Worm (Caenorhabditis elegans) whole organism, L1 larva: ENCODE results near the gene F31E8.4.
A peak's percentile ranks its signal among the peaks of the same experiment; 100 is the strongest.

Experiments
- C04F5.9 ChIP-seq: sonication (generic microtip); optimal IDR thresholded peaks from 2 replicates; lab custom pipeline; 2016; ENCODE audit warnings: missing genetic modification characterization, missing compliant biosample characterization
- ama-1 ChIP-seq: fragments of 150-350 bp; optimal IDR thresholded peaks from 2 replicates; lab custom pipeline; 2014
- blmp-1 ChIP-seq: fragments of 150-350 bp; optimal IDR thresholded peaks from 2 replicates; lab custom pipeline; 2014; ENCODE audit warnings: missing biosample characterization, missing genetic modification characterization
- ceh-63 ChIP-seq: fragments of 200-800 bp; sonication (Bioruptor generic); optimal IDR thresholded peaks from 2 replicates; lab custom pipeline; 2018; ENCODE audit warnings: mild to moderate bottlenecking, missing genetic modification characterization, missing compliant biosample characterization
- dpl-1 ChIP-seq, 3 experiments: fragments of 150-350 bp in 2 of 3; sonication (generic microtip) in 1 of 3; optimal IDR thresholded peaks; 2 replicates each; lab custom pipeline; 2014 to 2017; ENCODE audit warnings: missing biosample characterization in 3 of 3, missing genetic modification characterization in 3 of 3, missing genetic modification reagents in 3 of 3
- efl-1 ChIP-seq, 4 experiments: fragments of 150-350 bp; optimal IDR thresholded peaks in 3 of 4; peaks in 1 of 4; 1 replicate in 1 of 4; 2 replicates in 3 of 4; lab custom pipeline; 2014; ENCODE audit warnings: missing biosample characterization in 2 of 4, missing genetic modification characterization in 2 of 4, missing genetic modification reagents in 2 of 4
- elt-2 ChIP-seq: sonication (generic microtip); optimal IDR thresholded peaks from 2 replicates; lab custom pipeline; 2016; ENCODE audit warnings: missing genetic modification characterization, mild to moderate bottlenecking, inconsistent platforms, missing compliant biosample characterization, missing genetic modification reagents
- elt-3 ChIP-seq, 6 experiments: fragments of 150-350 bp in 1 of 6; sonication (generic microtip); optimal IDR thresholded peaks; 2 replicates each; lab custom pipeline; 2017 to 2018; ENCODE audit warnings: missing biosample characterization in 6 of 6, missing genetic modification characterization in 6 of 6, inconsistent platforms in 1 of 6
- ets-5 ChIP-seq: fragments of 200-800 bp; sonication (Bioruptor generic); IDR thresholded peaks from 2 replicates; pipeline ENCODE4 v1.3.6; 2022; ENCODE audit warnings: missing genetic modification characterization, missing compliant biosample characterization
- fkh-8 ChIP-seq: sonication (generic microtip); optimal IDR thresholded peaks from 2 replicates; lab custom pipeline; 2016; ENCODE audit warnings: mild to moderate bottlenecking, missing genetic modification characterization, missing compliant biosample characterization
- fos-1 ChIP-seq: fragments of 150-350 bp; optimal IDR thresholded peaks from 2 replicates; lab custom pipeline; 2014; ENCODE audit warnings: missing biosample characterization, missing genetic modification characterization
- grh-1 ChIP-seq: fragments of 200-800 bp; sonication (Bioruptor generic); IDR thresholded peaks from 2 replicates; pipeline ENCODE4 v1.3.6; 2022; ENCODE audit warnings: missing genetic modification reagents, missing genetic modification characterization, missing compliant biosample characterization
- irx-1 ChIP-seq: sonication (generic microtip); optimal IDR thresholded peaks from 2 replicates; lab custom pipeline; 2016; ENCODE audit warnings: missing genetic modification characterization, missing compliant biosample characterization
- jun-1 ChIP-seq: fragments of 150-350 bp; optimal IDR thresholded peaks from 2 replicates; lab custom pipeline; 2014; ENCODE audit warnings: missing biosample characterization, missing genetic modification reagents, missing genetic modification characterization
- lin-13 ChIP-seq: fragments of 150-350 bp; optimal IDR thresholded peaks from 2 replicates; lab custom pipeline; 2014; ENCODE audit warnings: missing biosample characterization, missing genetic modification reagents, missing genetic modification characterization
- lin-14 ChIP-seq: fragments of 200-800 bp; sonication (Bioruptor generic); optimal IDR thresholded peaks from 2 replicates; lab custom pipeline; 2018; ENCODE audit warnings: mild to moderate bottlenecking, missing genetic modification characterization, moderate library complexity, missing compliant biosample characterization
- lin-39 ChIP-seq: fragments of 150-350 bp; optimal IDR thresholded peaks from 2 replicates; lab custom pipeline; 2014; ENCODE audit warnings: missing biosample characterization, missing genetic modification reagents, missing genetic modification characterization
- lsy-2 ChIP-seq, 2 experiments: fragments of 150-350 bp; optimal IDR thresholded peaks; 2 replicates each; lab custom pipeline; 2014; ENCODE audit warnings: missing biosample characterization in 2 of 2, missing genetic modification characterization in 2 of 2
- mep-1 ChIP-seq: fragments of 150-350 bp; optimal IDR thresholded peaks from 2 replicates; lab custom pipeline; 2014; ENCODE audit warnings: missing biosample characterization, missing genetic modification characterization
- nhr-19 ChIP-seq: fragments of 200-800 bp; sonication (Bioruptor generic); conservative IDR thresholded peaks from 2 replicates; pipeline ENCODE4 v1.3.6; 2022; ENCODE audit warnings: missing genetic modification characterization, missing compliant biosample characterization
- nhr-20 ChIP-seq: sonication (generic microtip); optimal IDR thresholded peaks from 2 replicates; lab custom pipeline; 2016; ENCODE audit warnings: mild to moderate bottlenecking, missing genetic modification characterization, missing compliant biosample characterization
- nhr-237 ChIP-seq: fragments of 150-350 bp; optimal IDR thresholded peaks from 2 replicates; lab custom pipeline; 2014; ENCODE audit warnings: missing biosample characterization, missing genetic modification characterization
- nhr-28 ChIP-seq: fragments of 150-350 bp; optimal IDR thresholded peaks from 2 replicates; lab custom pipeline; 2014; ENCODE audit warnings: missing biosample characterization, missing genetic modification characterization
- nhr-71 ChIP-seq: sonication (generic microtip); optimal IDR thresholded peaks from 2 replicates; lab custom pipeline; 2016; ENCODE audit warnings: mild to moderate bottlenecking, missing genetic modification characterization, moderate library complexity, missing compliant biosample characterization
- nhr-77 ChIP-seq: fragments of 150-350 bp; optimal IDR thresholded peaks from 2 replicates; lab custom pipeline; 2014; ENCODE audit warnings: missing biosample characterization, missing genetic modification characterization
- nhr-85 ChIP-seq: sonication (generic microtip); peaks from one replicate; lab custom pipeline; 2016; ENCODE audit warnings: missing genetic modification characterization, inconsistent platforms, missing compliant biosample characterization
- pag-3 ChIP-seq: sonication (generic microtip); optimal IDR thresholded peaks from 2 replicates; lab custom pipeline; 2017; ENCODE audit warnings: missing genetic modification characterization, mild to moderate bottlenecking, missing compliant biosample characterization, antibody characterized with exemption, borderline replicate concordance; ENCODE audit not compliant: insufficient read depth
- pqm-1 ChIP-seq: sonication (generic microtip); optimal IDR thresholded peaks from 3 replicates; lab custom pipeline; 2017; ENCODE audit warnings: missing biosample characterization, missing genetic modification characterization
- rnt-1 ChIP-seq: sonication (generic microtip); optimal IDR thresholded peaks from 2 replicates; lab custom pipeline; 2016; ENCODE audit warnings: mild to moderate bottlenecking, missing genetic modification characterization, moderate library complexity, missing compliant biosample characterization
- snu-23 ChIP-seq: sonication (generic microtip); optimal IDR thresholded peaks from 2 replicates; lab custom pipeline; 2016; ENCODE audit warnings: missing genetic modification characterization, missing compliant biosample characterization
- sox-4 ChIP-seq: sonication (generic microtip); optimal IDR thresholded peaks from 2 replicates; lab custom pipeline; 2016; ENCODE audit warnings: missing genetic modification characterization, missing compliant biosample characterization
- sup-37 ChIP-seq: fragments of 200-800 bp; sonication (Bioruptor generic); optimal IDR thresholded peaks from 2 replicates; lab custom pipeline; 2018; ENCODE audit warnings: mild to moderate bottlenecking, missing genetic modification characterization, missing compliant biosample characterization
- tbx-2 ChIP-seq: sonication (generic microtip); optimal IDR thresholded peaks from 2 replicates; lab custom pipeline; 2016; ENCODE audit warnings: missing genetic modification characterization, missing compliant biosample characterization
- tlp-1 ChIP-seq: fragments of 150-350 bp; optimal IDR thresholded peaks from 2 replicates; lab custom pipeline; 2014; ENCODE audit warnings: missing biosample characterization, missing genetic modification characterization
- unc-130 ChIP-seq: fragments of 150-350 bp; optimal IDR thresholded peaks from 2 replicates; lab custom pipeline; 2017; ENCODE audit warnings: missing biosample characterization, missing genetic modification characterization, inconsistent platforms
- unc-30 ChIP-seq: sonication (generic microtip); optimal IDR thresholded peaks from 2 replicates; lab custom pipeline; 2017; ENCODE audit warnings: missing biosample characterization, missing genetic modification characterization
- unc-86 ChIP-seq: sonication (generic microtip); optimal IDR thresholded peaks from 2 replicates; lab custom pipeline; 2016; ENCODE audit warnings: missing genetic modification characterization, missing compliant biosample characterization
- unc-98 ChIP-seq: fragments of 200-800 bp; sonication (Bioruptor generic); IDR thresholded peaks from 2 replicates; pipeline ENCODE4 v1.3.6; 2022; ENCODE audit warnings: missing genetic modification characterization, missing compliant biosample characterization
- xbp-1 ChIP-seq: sonication (generic microtip); optimal IDR thresholded peaks from 2 replicates; lab custom pipeline; 2016; ENCODE audit warnings: missing genetic modification characterization, missing compliant biosample characterization
- ztf-11 ChIP-seq, 2 experiments: sonication (generic microtip); optimal IDR thresholded peaks; 2 replicates each; lab custom pipeline; 2016 to 2017; ENCODE audit warnings: missing genetic modification characterization in 2 of 2, missing biosample characterization in 1 of 2, missing compliant biosample characterization in 1 of 2

F31E8.4 gene

DNA sequence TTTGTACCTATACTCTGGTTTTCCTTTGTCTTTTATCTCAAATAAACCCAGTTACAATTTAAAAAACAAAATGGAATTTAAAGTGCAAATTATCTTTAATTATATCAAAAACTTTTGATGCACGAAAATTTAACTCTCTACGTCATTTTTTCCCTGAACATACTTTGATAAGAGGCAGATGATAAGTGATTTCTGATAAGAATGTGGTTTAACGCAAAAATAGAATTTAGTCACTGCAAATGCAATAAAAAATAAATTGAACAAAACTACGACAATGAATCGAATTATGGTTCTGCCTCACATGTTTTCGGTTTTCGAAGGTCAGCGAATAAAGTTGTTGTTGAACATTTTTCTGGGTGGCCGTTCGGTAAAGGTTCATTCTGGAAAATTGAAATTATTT, 21.9 kb upstream of the F31E8.4 start:
- TF ChIP-seq pqm-1 (tag; lab: Kevin White, UChicago) (no peak), fos-1 (tag; lab: Kevin White, UChicago) (no peak), xbp-1 (tag; lab: Kevin White, UChicago) (no peak), tbx-2 (no peak), elt-2 (peak; percentile 80), nhr-20 (peak; percentile 44), sup-37 (GFP tag; lab: Kevin White, UChicago) (no peak), tlp-1 (tag; lab: Kevin White, UChicago) (peak; percentile 72), unc-86 (tag; lab: Kevin White, UChicago) (no peak), elt-3 (tag; optimal IDR thresholded peaks at IDR 0.05; lab: Kevin White, UChicago) (peak in 3 of 6 experiments; percentile 4 to 50 (median 33)), C04F5.9 (tag; lab: Kevin White, UChicago) (no peak)
- TF ChIP-seq, all 84 proteins: peak for 4

ce11 chrII:6821118-6821517, 21.2 kb upstream of the F31E8.4 start:
- peak in 2 of 6 experiments; percentile 6 to 28 for TF ChIP-seq elt-3 (tag; optimal IDR thresholded peaks at IDR 0.05; lab: Kevin White, UChicago)
- peak; percentile 24 for TF ChIP-seq rnt-1 (tag; lab: Kevin White, UChicago)
- no peak for TF ChIP-seq jun-1 (tag; lab: Kevin White, UChicago)
- no peak for TF ChIP-seq fkh-8 (tag; lab: Kevin White, UChicago)
- TF ChIP-seq ceh-63 (GFP tag; lab: Kevin White, UChicago), result no peak
- TF ChIP-seq nhr-71 (tag; lab: Kevin White, UChicago), result peak; percentile 33
- peak; percentile 8 for TF ChIP-seq nhr-77 (tag; lab: Kevin White, UChicago)
- TF ChIP-seq fos-1 (tag; lab: Kevin White, UChicago), result no peak
- TF ChIP-seq sox-4 (tag; lab: Kevin White, UChicago), result no peak
- TF ChIP-seq ztf-11 (tag; optimal IDR thresholded peaks at IDR 0.05; lab: Kevin White, UChicago), result no peak
- TF ChIP-seq nhr-85 (tag; lab: Kevin White, UChicago), result peak; percentile 96
- peak; percentile 47 for TF ChIP-seq unc-130 (tag; lab: Kevin White, UChicago)
- no peak for TF ChIP-seq nhr-19 (GFP tag; lab: Robert Waterston, UW)
- TF ChIP-seq nhr-237 (tag; lab: Kevin White, UChicago), result no peak
- peak; percentile 51 for TF ChIP-seq mep-1
- peak; percentile 47 for TF ChIP-seq nhr-20
- peak; percentile 78 for TF ChIP-seq lin-14
- no peak for TF ChIP-seq unc-86 (tag; lab: Kevin White, UChicago)
- TF ChIP-seq dpl-1 (GFP tag; optimal IDR thresholded peaks at IDR 0.05; lab: Kevin White, UChicago), result no peak
- peak in 1 of 2 experiments; percentile 59 for TF ChIP-seq lsy-2 (tag; optimal IDR thresholded peaks at IDR 0.05; lab: Kevin White, UChicago)
- no peak for TF ChIP-seq lin-13 (GFP tag; lab: Kevin White, UChicago)
- TF ChIP-seq pag-3 (tag; lab: Kevin White, UChicago), result peak; percentile 27
- no peak for TF ChIP-seq ama-1 (lab: Kevin White, UChicago)
- TF ChIP-seq unc-98 (GFP tag; lab: Robert Waterston, UW), result no peak
- TF ChIP-seq grh-1, result peak; percentile 37
- no peak for TF ChIP-seq ets-5
- peak; percentile 37 for TF ChIP-seq snu-23
- TF ChIP-seq lin-39 (tag; lab: Kevin White, UChicago), result no peak
- TF ChIP-seq blmp-1 (tag; lab: Kevin White, UChicago), result peak; percentile 88
- no peak for TF ChIP-seq nhr-28
- TF ChIP-seq efl-1 (optimal IDR thresholded peaks at IDR 0.05; lab: Kevin White, UChicago), result peak in 1 of 2 experiments; percentile 1
- TF ChIP-seq efl-1 (GFP tag; optimal IDR thresholded peaks at IDR 0.05 in 1 of 2; lab: Kevin White, UChicago), result no peak
- no peak for TF ChIP-seq xbp-1 (tag; lab: Kevin White, UChicago)
- peak; percentile 31 for TF ChIP-seq irx-1 (tag; lab: Kevin White, UChicago)
- TF ChIP-seq unc-30 (tag; lab: Kevin White, UChicago), result no peak
